Worm (Caenorhabditis elegans): ENCODE data around the gene arrd-5.

Gene arrd-5

DNA sequence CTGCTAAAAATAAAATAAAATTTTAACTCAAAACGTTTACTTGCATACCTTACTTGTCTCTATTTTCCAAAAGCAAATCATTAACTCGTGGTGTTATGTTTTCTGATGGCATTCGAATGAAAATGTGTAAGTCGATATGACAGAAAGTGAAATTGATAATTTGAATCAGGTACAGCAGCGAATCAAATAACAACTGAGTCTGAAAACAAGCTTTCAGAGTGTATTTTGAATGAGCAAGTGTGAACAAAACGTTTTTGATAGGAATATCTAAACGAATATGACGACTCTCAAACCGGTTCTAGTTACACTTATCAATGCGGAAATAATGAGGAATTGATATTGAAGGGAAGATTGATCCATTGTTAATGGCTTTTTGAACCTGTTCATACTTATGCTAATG, 36.0 kb downstream of the arrd-5 start, which contains the start of gene chil-7:
TSS of gene chil-7 (minus strand) at position 112 of the 400 bp plus-strand sequence.
- no peak for TF ChIP-seq alr-1 (tag; optimal IDR thresholded peaks at IDR 0.05)
- TF ChIP-seq zag-1 (tag; optimal IDR thresholded peaks at IDR 0.05), result no peak

DNA sequence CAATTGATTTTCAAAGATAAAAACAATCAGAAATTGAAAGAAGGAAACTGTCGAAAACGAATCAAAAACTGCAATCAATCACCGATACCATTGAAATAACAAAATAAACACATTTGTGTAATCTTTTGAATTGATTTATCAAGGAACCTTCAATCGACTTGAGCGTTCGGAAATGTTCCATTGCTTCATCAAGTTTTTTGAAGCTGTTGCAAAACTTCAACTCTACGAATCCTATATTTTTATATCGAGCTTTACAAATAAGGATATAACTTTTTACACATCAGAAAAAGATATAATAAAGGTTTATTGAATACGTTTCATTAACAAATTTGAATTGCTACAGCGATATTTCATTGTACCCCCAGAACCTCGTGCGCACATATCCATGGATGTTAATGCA, 37.9 kb downstream of the arrd-5 start, which contains the start of gene chil-8:
TSS of gene chil-8 (minus strand) at position 101 of the 400 bp plus-strand sequence.
- TF ChIP-seq lin-39 (tag; optimal IDR thresholded peaks at IDR 0.05) (no peak), nhr-6 (tag; optimal IDR thresholded peaks at IDR 0.05) (no peak), dmd-4 (tag; optimal IDR thresholded peaks at IDR 0.05) (no peak), lin-13 (GFP tag; optimal IDR thresholded peaks at IDR 0.05) (no peak), gmeb-1 (tag; optimal IDR thresholded peaks at IDR 0.05) (no peak), unc-39 (tag; optimal IDR thresholded peaks at IDR 0.05) (no peak), unc-62 (GFP tag; optimal IDR thresholded peaks at IDR 0.05) (no peak), nhr-129 (tag; optimal IDR thresholded peaks at IDR 0.05) (no peak)

DNA sequence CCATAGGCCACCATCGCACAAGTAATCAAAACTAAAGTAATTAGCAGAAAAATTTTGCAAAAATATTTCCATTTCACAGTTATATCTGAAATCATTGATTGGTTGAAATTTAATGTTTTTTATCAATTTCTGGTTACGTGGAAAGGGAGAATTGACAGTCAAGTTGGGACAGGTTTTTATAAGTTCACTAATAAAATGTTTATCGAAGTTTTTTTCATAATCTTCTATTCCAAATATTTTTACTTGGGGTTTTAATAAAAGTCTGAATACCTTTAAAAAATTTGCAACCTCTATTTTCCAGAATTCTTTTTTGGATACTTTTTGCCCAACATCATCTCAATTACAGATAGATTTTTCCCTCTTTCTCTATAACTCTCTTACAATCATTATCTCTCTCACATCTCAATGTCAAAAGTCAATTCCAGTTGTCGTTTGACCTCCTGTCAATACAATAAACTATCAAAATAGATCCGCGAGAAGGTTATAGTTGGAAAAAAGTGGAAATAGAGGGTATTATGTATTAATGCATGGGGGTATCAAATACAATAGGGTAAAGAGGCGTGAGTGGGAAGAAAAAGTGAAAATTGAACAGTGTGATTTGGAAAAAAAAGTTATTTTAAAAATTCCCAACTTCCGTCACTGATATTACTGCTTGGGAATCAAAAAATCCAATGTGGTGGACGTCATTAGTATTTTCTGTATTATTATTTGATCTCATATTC, 39.6 kb downstream of the arrd-5 start, which contains the start of the genes chil-2 and ctsa-3.2:
TSS of gene chil-2 (minus strand) at position 101 of the 722 bp plus-strand sequence.
TSS of gene ctsa-3.2 (plus strand) at position 672 of the 722 bp plus-strand sequence.
- TF ChIP-seq gmeb-1 (tag; optimal IDR thresholded peaks at IDR 0.05) (no peak), mbf-1 (tag; optimal IDR thresholded peaks at IDR 0.05) (no peak), ztf-11 (tag; optimal IDR thresholded peaks at IDR 0.05) (no peak), lin-11 (tag; optimal IDR thresholded peaks at IDR 0.05) (no peak), nhr-23 (tag; optimal IDR thresholded peaks at IDR 0.05) (no peak), snpc-4 (tag; optimal IDR thresholded peaks at IDR 0.05) (no peak), F13H6.1 (tag; optimal IDR thresholded peaks at IDR 0.05) (no peak), sma-3 (GFP tag; optimal IDR thresholded peaks at IDR 0.05) (no peak), lin-13 (GFP tag; optimal IDR thresholded peaks at IDR 0.05) (no peak), Y55F3AM.14 (GFP tag; optimal IDR thresholded peaks at IDR 0.05) (no peak), nhr-25 (tag; optimal IDR thresholded peaks at IDR 0.05) (no peak), unc-62 (GFP tag; optimal IDR thresholded peaks at IDR 0.05) (no peak), nhr-237 (tag; optimal IDR thresholded peaks at IDR 0.05) (no peak), nhr-12 (tag; optimal IDR thresholded peaks at IDR 0.05) (no peak)

DNA sequence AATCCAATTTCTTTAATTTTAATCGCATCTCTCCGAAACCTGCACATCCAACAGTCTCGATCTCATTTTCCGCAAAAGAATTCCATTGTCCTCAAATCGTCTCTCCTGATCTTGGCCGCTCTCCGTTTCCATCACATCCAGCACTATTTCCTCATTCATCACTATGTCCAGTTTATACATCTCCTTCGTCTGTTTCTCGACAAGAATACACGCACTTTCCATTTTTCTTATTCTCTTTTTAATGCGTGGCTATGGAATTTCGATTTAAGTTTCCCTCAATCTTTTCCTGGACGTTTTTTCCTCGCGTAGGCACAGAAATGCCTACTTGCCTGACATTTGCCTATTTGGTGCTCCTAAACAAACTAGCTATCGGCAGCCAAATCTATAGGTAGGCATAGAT, 44.8 kb downstream of the arrd-5 start:
- TF ChIP-seq F13H6.1 (tag; optimal IDR thresholded peaks at IDR 0.05), result no peak
- no peak for TF ChIP-seq sem-4 (tag; optimal IDR thresholded peaks at IDR 0.05)
- no peak for TF ChIP-seq elt-3 (tag; optimal IDR thresholded peaks at IDR 0.05)
- no peak for TF ChIP-seq nhr-77 (tag; optimal IDR thresholded peaks at IDR 0.05)
- no peak for TF ChIP-seq nhr-237 (tag; optimal IDR thresholded peaks at IDR 0.05)
- no peak for TF ChIP-seq nhr-11 (tag; optimal IDR thresholded peaks at IDR 0.05)
- TF ChIP-seq ama-1 (optimal IDR thresholded peaks at IDR 0.05), result no peak
- TF ChIP-seq ceh-82 (tag; optimal IDR thresholded peaks at IDR 0.05), result no peak
- TF ChIP-seq lin-11 (tag; optimal IDR thresholded peaks at IDR 0.05), result no peak
- no peak for TF ChIP-seq aly-2 (tag; optimal IDR thresholded peaks at IDR 0.05)
- TF ChIP-seq ceh-16 (tag; optimal IDR thresholded peaks at IDR 0.05), result no peak
- no peak for TF ChIP-seq elt-1 (tag; optimal IDR thresholded peaks at IDR 0.05)
- TF ChIP-seq ztf-11 (tag; optimal IDR thresholded peaks at IDR 0.05), result no peak
- TF ChIP-seq dmd-4 (tag; optimal IDR thresholded peaks at IDR 0.05), result no peak

- peak; percentile 31 for TF ChIP-seq nhr-25 (tag; optimal IDR thresholded peaks at IDR 0.05)
- no peak for TF ChIP-seq ztf-11 (tag; optimal IDR thresholded peaks at IDR 0.05)
- peak; percentile 64 for TF ChIP-seq sma-3 (GFP tag; optimal IDR thresholded peaks at IDR 0.05)
- TF ChIP-seq nhr-129 (tag; optimal IDR thresholded peaks at IDR 0.05), result no peak
- no peak for TF ChIP-seq gmeb-1 (tag; optimal IDR thresholded peaks at IDR 0.05)
These were observed 45.8 kb downstream of the arrd-5 start, which contains the start of gene C08H9.15 for ce11 chrII:9880826-9881225. Gene C08H9.15 (plus strand): TSS chrII:9881193.

ce11 chrII:9886216-9886615, 51.2 kb downstream of the arrd-5 start, which contains the start of gene algn-8:
Gene algn-8 (minus strand): TSS chrII:9886442.
- TF ChIP-seq elt-3 (tag; optimal IDR thresholded peaks at IDR 0.05) (no peak), mbf-1 (tag; optimal IDR thresholded peaks at IDR 0.05) (no peak), ceh-82 (tag; optimal IDR thresholded peaks at IDR 0.05) (no peak)
